Worm (Caenorhabditis elegans) whole organism, mixed stage, embryonic: Measurements from ENCODE around the gene F55H2.8.

Source experiments
- elt-3 ChIP-seq: fragments of 150-350 bp; optimal IDR thresholded peaks from 2 replicates; lab custom pipeline; 2014; ENCODE audit warnings: missing biosample characterization, missing genetic modification characterization
- lin-13 ChIP-seq: fragments of 150-350 bp; optimal IDR thresholded peaks from 2 replicates; lab custom pipeline; 2014; ENCODE audit warnings: missing biosample characterization, missing genetic modification characterization
- mep-1 ChIP-seq: fragments of 150-350 bp; optimal IDR thresholded peaks from 2 replicates; lab custom pipeline; 2017; ENCODE audit warnings: missing biosample characterization, missing genetic modification reagents, missing genetic modification characterization, inconsistent platforms
- mls-2 ChIP-seq: sonication (generic microtip); optimal IDR thresholded peaks from 2 replicates; lab custom pipeline; 2016; ENCODE audit warnings: mild to moderate bottlenecking, missing genetic modification characterization, moderate library complexity, missing compliant biosample characterization
- nhr-237 ChIP-seq: fragments of 150-350 bp; optimal IDR thresholded peaks from 2 replicates; lab custom pipeline; 2014; ENCODE audit warnings: missing biosample characterization, missing genetic modification characterization
- nhr-28 ChIP-seq: fragments of 150-350 bp; optimal IDR thresholded peaks from 2 replicates; lab custom pipeline; 2014; ENCODE audit warnings: missing biosample characterization, missing genetic modification characterization
- snpc-4 ChIP-seq: fragments of 150-350 bp; optimal IDR thresholded peaks from 2 replicates; lab custom pipeline; 2014; ENCODE audit warnings: missing biosample characterization, missing genetic modification characterization
- unc-62 ChIP-seq: fragments of 150-350 bp; optimal IDR thresholded peaks from 2 replicates; lab custom pipeline; 2014; ENCODE audit warnings: missing biosample characterization, missing genetic modification reagents, missing genetic modification characterization
- ztf-11 ChIP-seq: fragments of 150-350 bp; optimal IDR thresholded peaks from 2 replicates; lab custom pipeline; 2014; ENCODE audit warnings: missing biosample characterization, missing genetic modification characterization

DNA sequence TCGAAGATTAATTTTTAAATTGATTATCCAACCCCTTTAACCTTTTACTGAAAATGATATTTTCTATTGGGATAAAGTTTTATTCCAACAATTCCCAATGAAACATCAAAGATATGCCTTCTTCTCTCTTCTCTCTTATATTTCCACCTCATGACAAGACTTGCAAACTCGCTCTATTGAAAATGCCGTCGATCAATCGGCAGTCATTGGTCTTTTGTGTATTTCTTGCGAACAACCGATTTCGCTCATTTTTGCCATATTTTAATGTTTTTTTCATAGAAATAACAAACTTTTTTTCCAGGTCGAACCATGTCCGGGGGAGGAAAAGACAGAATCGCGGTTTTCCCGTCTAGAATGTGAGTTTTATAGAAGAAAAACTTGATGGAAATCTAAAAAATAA, 5.9 kb upstream of the F55H2.8 start, which contains the start of gene vha-14:
- peak; percentile 71 for TF ChIP-seq mep-1 (tag; lab: Kevin White, UChicago)
- no peak for TF ChIP-seq nhr-28 (tag; lab: Kevin White, UChicago)
- TF ChIP-seq lin-13 (tag; lab: Kevin White, UChicago): no peak
- no peak for TF ChIP-seq mls-2 (tag; lab: Kevin White, UChicago)
- TF ChIP-seq unc-62 (GFP tag; lab: Kevin White, UChicago): peak; percentile 38
- TF ChIP-seq snpc-4: no peak
- peak; percentile 19 for TF ChIP-seq nhr-237 (tag; lab: Kevin White, UChicago)
- no peak for TF ChIP-seq elt-3 (tag; lab: Kevin White, UChicago)
- no peak for TF ChIP-seq ztf-11
